Worm (Caenorhabditis elegans): Measurements from ENCODE around the gene arid-1.

Gene arid-1

DNA sequence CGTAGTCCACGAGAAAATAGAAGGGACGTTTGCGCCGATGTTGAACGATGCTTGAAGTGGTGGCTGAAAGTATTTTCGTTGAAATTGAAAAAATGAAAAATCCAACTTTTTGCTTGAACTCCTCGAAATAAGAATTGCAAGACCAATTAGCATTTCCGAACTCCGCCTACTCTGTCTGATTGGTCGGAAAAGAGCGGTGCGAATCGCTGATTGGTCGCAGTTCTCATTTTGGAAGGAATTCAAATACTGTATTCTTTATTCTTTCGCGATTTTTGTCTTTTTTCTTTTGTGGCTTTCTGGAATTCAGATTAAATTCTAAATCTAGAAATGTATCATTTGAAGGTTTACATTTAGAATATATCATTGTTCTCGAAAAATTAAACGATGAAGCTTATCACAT lies 11.4 kb upstream of the arid-1 start:
- TF ChIP-seq lir-3 (tag; optimal IDR thresholded peaks at IDR 0.05; ENCODE audit: poor library complexity) (no peak), efl-1 (optimal IDR thresholded peaks at IDR 0.05) (no peak), efl-1 (GFP tag; optimal IDR thresholded peaks at IDR 0.05 in 1 of 2) (no peak), fos-1 (tag; optimal IDR thresholded peaks at IDR 0.05) (no peak), aly-2 (tag; optimal IDR thresholded peaks at IDR 0.05) (no peak), aha-1 (tag; optimal IDR thresholded peaks at IDR 0.05) (no peak), nhr-12 (tag; optimal IDR thresholded peaks at IDR 0.05) (no peak), ztf-4 (tag; optimal IDR thresholded peaks at IDR 0.05) (no peak), vab-15 (tag; optimal IDR thresholded peaks at IDR 0.05) (no peak), snu-23 (GFP tag; optimal IDR thresholded peaks at IDR 0.05) (no peak), lin-15B (tag; optimal IDR thresholded peaks at IDR 0.05) (no peak), nhr-237 (tag; optimal IDR thresholded peaks at IDR 0.05) (no peak), lin-35 (GFP tag; optimal IDR thresholded peaks at IDR 0.05) (no peak), unc-86 (tag; optimal IDR thresholded peaks at IDR 0.05) (no peak), swsn-7 (tag; optimal IDR thresholded peaks at IDR 0.05) (no peak)

DNA sequence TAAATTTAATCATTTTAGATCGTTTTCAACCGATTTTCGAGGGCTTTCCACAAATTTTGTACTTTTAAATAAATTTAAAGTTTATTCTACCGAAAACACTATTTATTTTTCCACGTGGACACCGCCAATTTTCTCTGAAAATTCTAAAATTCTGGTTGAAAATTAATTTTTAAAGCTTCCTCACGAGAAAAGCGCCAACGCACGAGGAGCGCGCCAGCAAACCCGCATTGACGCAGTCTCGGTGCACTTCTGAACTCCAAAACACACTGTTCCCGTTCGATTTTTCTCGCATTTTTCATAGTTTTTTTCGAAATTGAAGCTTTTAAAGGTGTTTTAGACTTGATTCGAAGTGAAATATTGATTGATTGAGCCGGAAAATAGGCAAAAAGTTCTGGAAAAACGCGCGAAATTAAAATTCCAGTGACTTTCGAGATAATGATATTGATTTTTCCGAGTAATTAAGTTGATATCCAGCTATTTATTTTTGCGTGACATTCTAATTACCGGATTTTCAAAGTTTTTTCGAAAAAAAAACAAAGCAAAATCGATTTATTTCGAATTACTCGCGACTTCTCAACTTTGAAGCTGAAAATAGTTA lies 9.0 kb upstream of the arid-1 start, which contains the start of gene cul-3:
cul-3 (plus strand) TSS at position 548 of the 598 bp plus-strand sequence.
- peak; percentile 10; the same call in 1 of the 2 replicates for TF ChIP-seq mab-9 (GFP tag; IDR thresholded peaks at IDR 0.05)
- TF ChIP-seq tbx-2 (tag; optimal IDR thresholded peaks at IDR 0.05): peak; percentile 78
- TF ChIP-seq fkh-8 (tag; optimal IDR thresholded peaks at IDR 0.05): peak; percentile 47
- TF ChIP-seq C16A3.4 (tag; optimal IDR thresholded peaks at IDR 0.05): peak; percentile 32
- peak; percentile 74 for TF ChIP-seq swsn-7 (tag; optimal IDR thresholded peaks at IDR 0.05)
- TF ChIP-seq fkh-10 (GFP tag; optimal IDR thresholded peaks at IDR 0.05): peak; percentile 3
- TF ChIP-seq aly-2 (tag; optimal IDR thresholded peaks at IDR 0.05): peak; percentile 60
- TF ChIP-seq snu-23 (GFP tag; optimal IDR thresholded peaks at IDR 0.05): peak; percentile 77
- TF ChIP-seq efl-1 (optimal IDR thresholded peaks at IDR 0.05): peak; percentile 65 to 77
- TF ChIP-seq efl-1 (GFP tag; optimal IDR thresholded peaks at IDR 0.05 in 1 of 2): peak; percentile 77 to 98
- TF ChIP-seq unc-30 (tag; optimal IDR thresholded peaks at IDR 0.05): no peak
- no peak for TF ChIP-seq ceh-63 (GFP tag; optimal IDR thresholded peaks at IDR 0.05)
- no peak for TF ChIP-seq nhr-12 (tag; optimal IDR thresholded peaks at IDR 0.05)
- no peak for TF ChIP-seq hlh-4 (tag; optimal IDR thresholded peaks at IDR 0.05)
- TF ChIP-seq lin-13 (GFP tag; optimal IDR thresholded peaks at IDR 0.05): peak; percentile 46
- TF ChIP-seq unc-130 (tag; optimal IDR thresholded peaks at IDR 0.05): peak; percentile 52
- TF ChIP-seq lin-15B (tag; optimal IDR thresholded peaks at IDR 0.05): peak; percentile 54
- TF ChIP-seq mdl-1 (tag; optimal IDR thresholded peaks at IDR 0.05): peak in 1 of 2 experiments; percentile 45
- TF ChIP-seq ama-1 (optimal IDR thresholded peaks at IDR 0.05): no peak
- peak; percentile 31 for TF ChIP-seq jun-1 (tag; optimal IDR thresholded peaks at IDR 0.05)
- TF ChIP-seq irx-1 (tag; optimal IDR thresholded peaks at IDR 0.05): peak; percentile 72
- no peak for TF ChIP-seq alr-1 (tag; optimal IDR thresholded peaks at IDR 0.05; ENCODE audit: borderline replicate concordance)
- TF ChIP-seq egl-13 (tag; optimal IDR thresholded peaks at IDR 0.05): peak; percentile 51
- peak; percentile 46; the same call in 1 of the 2 replicates for TF ChIP-seq grh-1 (GFP tag; IDR thresholded peaks at IDR 0.05)
- TF ChIP-seq unc-62 (GFP tag; optimal IDR thresholded peaks at IDR 0.05): no peak
- TF ChIP-seq egl-27 (tag; optimal IDR thresholded peaks at IDR 0.05): no peak
- peak; percentile 75 to 82 for TF ChIP-seq lin-35 (GFP tag; optimal IDR thresholded peaks at IDR 0.05)
- peak; percentile 71 for TF ChIP-seq nhr-90 (tag; optimal IDR thresholded peaks at IDR 0.05; ENCODE audit: poor library complexity)
- peak; percentile 63 for TF ChIP-seq xbp-1 (tag; optimal IDR thresholded peaks at IDR 0.05)
- TF ChIP-seq ztf-11 (tag; optimal IDR thresholded peaks at IDR 0.05): peak in 1 of 2 experiments; percentile 11
- TF ChIP-seq nhr-76 (tag; optimal IDR thresholded peaks at IDR 0.05): no peak
- TF ChIP-seq ceh-82 (tag; optimal IDR thresholded peaks at IDR 0.05): peak; percentile 58 to 77 (median 67)
- TF ChIP-seq mef-2 (tag; optimal IDR thresholded peaks at IDR 0.05): no peak
- no peak for TF ChIP-seq pag-3 (tag; optimal IDR thresholded peaks at IDR 0.05; ENCODE audit: borderline replicate concordance, insufficient read depth)
- TF ChIP-seq skn-1 (tag; optimal IDR thresholded peaks at IDR 0.05): peak; percentile 64
- TF ChIP-seq hpl-2 (GFP tag; optimal IDR thresholded peaks at IDR 0.05): no peak
- TF ChIP-seq blmp-1 (tag; optimal IDR thresholded peaks at IDR 0.05): peak; percentile 44
- TF ChIP-seq nhr-71 (tag; optimal IDR thresholded peaks at IDR 0.05): peak; percentile 85
- peak; percentile 59 to 79 (median 78) for TF ChIP-seq dpl-1 (GFP tag; optimal IDR thresholded peaks at IDR 0.05)
- TF ChIP-seq nhr-85 (tag): peak; percentile 77
- TF ChIP-seq nhr-77 (tag; optimal IDR thresholded peaks at IDR 0.05): peak; percentile 32
- peak; percentile 53 for TF ChIP-seq C04F5.9 (tag; optimal IDR thresholded peaks at IDR 0.05)
- TF ChIP-seq nhr-20 (tag; optimal IDR thresholded peaks at IDR 0.05): peak; percentile 55
